Fruit fly (Drosophila melanogaster) whole organism, adult: ENCODE results near the gene Sfp36F.

Experiments
- CG11617 ChIP-seq: fragments of 200-800 bp; sonication (Bioruptor generic); optimal IDR thresholded peaks from 2 replicates; lab custom pipeline; 2017; ENCODE audit warnings: mild to moderate bottlenecking, missing biosample characterization, missing genetic modification reagents, missing genetic modification characterization
- CG12768 ChIP-seq: fragments of 200-800 bp; sonication (Bioruptor generic); optimal IDR thresholded peaks from 2 replicates; lab custom pipeline; 2017; ENCODE audit warnings: missing biosample characterization, missing genetic modification characterization, mild to moderate bottlenecking, moderate library complexity, missing genetic modification reagents
- CG1620 ChIP-seq: fragments of 200-800 bp; sonication (Bioruptor generic); optimal IDR thresholded peaks from 2 replicates; lab custom pipeline; 2016; ENCODE audit warnings: missing biosample characterization, missing genetic modification characterization
- CG33017 ChIP-seq: fragments of 200-800 bp; sonication (Bioruptor generic); optimal IDR thresholded peaks from 2 replicates; lab custom pipeline; 2018; ENCODE audit warnings: missing biosample characterization, mild to moderate bottlenecking, missing genetic modification characterization, moderate library complexity
- CG7045 ChIP-seq: fragments of 200-800 bp; sonication (Bioruptor generic); optimal IDR thresholded peaks from 2 replicates; lab custom pipeline; 2017; ENCODE audit warnings: missing biosample characterization, mild to moderate bottlenecking, missing genetic modification characterization
- Crg-1 ChIP-seq: fragments of 200-800 bp; sonication (Bioruptor generic); optimal IDR thresholded peaks from 2 replicates; lab custom pipeline; 2016; ENCODE audit warnings: missing biosample characterization, missing genetic modification characterization
- Hr96 ChIP-seq: fragments of 200-800 bp; sonication (Bioruptor generic); optimal IDR thresholded peaks from 2 replicates; lab custom pipeline; 2016; ENCODE audit warnings: missing biosample characterization, missing genetic modification characterization
- cic ChIP-seq: fragments of 200-800 bp; sonication (Bioruptor generic); optimal IDR thresholded peaks from 2 replicates; lab custom pipeline; 2017; ENCODE audit warnings: missing biosample characterization, mild to moderate bottlenecking, missing genetic modification characterization, moderate library complexity
- cnc ChIP-seq, 2 experiments: fragments of >200 bp; optimal IDR thresholded peaks; 2 replicates each; lab custom pipeline; 2017
- kay ChIP-seq: fragments of 200-800 bp; sonication (Bioruptor generic); peaks from one replicate; lab custom pipeline; 2016; ENCODE audit warnings: missing biosample characterization, missing genetic modification characterization, borderline replicate concordance
- ovo ChIP-seq: fragments of 200-800 bp; sonication (Bioruptor generic); optimal IDR thresholded peaks from 2 replicates; lab custom pipeline; 2016; ENCODE audit warnings: missing biosample characterization, missing genetic modification characterization
- pad ChIP-seq: fragments of 200-800 bp; sonication (Bioruptor generic); optimal IDR thresholded peaks from 3 replicates; lab custom pipeline; 2017; ENCODE audit warnings: missing biosample characterization, missing genetic modification characterization, mild to moderate bottlenecking, moderate library complexity, missing genetic modification reagents
- toe ChIP-seq: fragments of 200-800 bp; sonication (Bioruptor generic); optimal IDR thresholded peaks from 2 replicates; lab custom pipeline; 2016; ENCODE audit warnings: missing biosample characterization, missing genetic modification characterization

- TF ChIP-seq kay (GFP tag; lab: Kevin White, UChicago) (no peak), toe (GFP tag; lab: Kevin White, UChicago) (no peak), Hr96 (GFP tag; lab: Kevin White, UChicago) (no peak), cic (GFP tag; lab: Kevin White, UChicago) (no peak), CG1620 (GFP tag; lab: Kevin White, UChicago) (no peak), CG7045 (GFP tag; lab: Kevin White, UChicago) (no peak), Crg-1 (GFP tag; lab: Kevin White, UChicago) (no peak), CG12768 (no peak), pad (no peak), CG33017 (tag; lab: Kevin White, UChicago) (no peak), CG11617 (GFP tag; lab: Kevin White, UChicago) (no peak), cnc (optimal IDR thresholded peaks at IDR 0.05; lab: Kevin White, UChicago) (no peak), ovo (GFP tag; lab: Kevin White, UChicago) (no peak)
Observed at dm6 chr2L:18333831-18334437, 41.6 kb downstream of the Sfp36F start.
